Worm (Caenorhabditis elegans) whole organism, young adult: Measurements from ENCODE around the gene T25G12.13.

Source experiments
- B0019.2 ChIP-seq: fragments of 200-800 bp; sonication (Bioruptor generic); conservative IDR thresholded peaks from 2 replicates; pipeline ENCODE4 v1.3.6; 2022; ENCODE audit warnings: missing genetic modification reagents, missing genetic modification characterization, missing compliant biosample characterization
- K11D2.4 ChIP-seq: fragments of 200-800 bp; sonication (Bioruptor generic); IDR thresholded peaks from 2 replicates; pipeline ENCODE4 v1.3.6; 2022; ENCODE audit warnings: missing genetic modification reagents, missing genetic modification characterization, missing compliant biosample characterization
- lag-1 ChIP-seq: fragments of 200-800 bp; sonication (Bioruptor generic); IDR thresholded peaks from 2 replicates; pipeline ENCODE4 v1.3.6; 2022; ENCODE audit warnings: missing genetic modification reagents, missing genetic modification characterization, missing compliant biosample characterization
- tbx-9 ChIP-seq: sonication (generic microtip); optimal IDR thresholded peaks from 2 replicates; lab custom pipeline; 2016; ENCODE audit warnings: borderline replicate concordance, missing genetic modification characterization, inconsistent platforms, missing compliant biosample characterization

DNA sequence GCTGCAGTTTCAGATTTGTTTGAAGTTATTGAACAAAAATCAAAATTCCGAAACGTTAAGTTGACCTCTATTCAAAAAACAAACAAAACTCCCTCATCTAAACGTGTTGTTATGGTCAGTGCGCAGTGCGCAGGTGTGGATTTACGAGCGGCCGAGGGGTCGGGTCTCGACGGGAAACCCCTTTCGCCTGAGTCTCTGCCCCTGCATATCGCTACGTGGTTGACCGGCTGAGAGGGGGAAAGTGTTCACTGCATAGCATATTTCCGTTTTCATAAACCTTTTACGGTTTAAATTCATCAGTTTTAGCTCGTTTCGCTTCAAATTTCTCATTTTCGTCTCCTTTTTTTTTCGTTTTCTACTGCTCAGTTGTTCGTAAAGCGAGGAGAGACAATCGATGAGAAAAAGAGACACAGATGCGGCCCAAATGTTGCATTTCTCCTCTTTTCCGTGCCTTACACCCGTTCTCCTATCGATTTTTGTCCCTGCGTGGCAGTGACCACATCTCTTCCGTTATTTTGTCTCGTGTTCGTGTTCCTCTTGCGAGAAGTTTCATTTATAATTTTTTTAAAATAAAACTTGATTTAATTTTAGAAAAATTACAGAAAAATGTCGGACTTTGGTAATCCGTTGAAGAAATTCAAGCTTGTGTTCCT is 21.2 kb upstream of the T25G12.13 start, which contains the start of gene rab-6.2:
- TF ChIP-seq B0019.2 (no peak), lag-1 (GFP tag; lab: Robert Waterston, UW) (no peak), tbx-9 (tag; lab: Kevin White, UChicago) (no peak), K11D2.4 (GFP tag; lab: Robert Waterston, UW) (no peak)
